Fruit fly (Drosophila melanogaster) whole organism, embryonic: Measurements from ENCODE around the gene CG12075.

ENCODE experiments used
- Awh ChIP-seq: fragments of 200-800 bp; sonication (Bioruptor generic); IDR thresholded peaks from 2 replicates; pipeline ENCODE4, ENCODE4 v1.3.6; 2022; ENCODE audit warnings: missing biosample characterization, missing genetic modification characterization
- Bdp1 ChIP-seq: fragments of 200-800 bp; sonication (Bioruptor generic); optimal IDR thresholded peaks from 3 replicates; lab custom pipeline; 2016; ENCODE audit warnings: missing biosample characterization, missing genetic modification characterization
- CG1233 ChIP-seq: fragments of 200-800 bp; sonication (Bioruptor generic); optimal IDR thresholded peaks from 4 replicates; lab custom pipeline; 2018; ENCODE audit warnings: missing biosample characterization, mild to moderate bottlenecking, missing genetic modification characterization
- CG15514 ChIP-seq: fragments of 200-800 bp; sonication (Bioruptor generic); optimal IDR thresholded peaks from 3 replicates; lab custom pipeline; 2017; ENCODE audit warnings: missing biosample characterization, missing genetic modification characterization, mild to moderate bottlenecking, moderate library complexity, missing genetic modification reagents
- CG16815 ChIP-seq: fragments of 200-800 bp; sonication (Bioruptor generic); optimal IDR thresholded peaks from 3 replicates; lab custom pipeline; 2017; ENCODE audit warnings: missing biosample characterization, mild to moderate bottlenecking, missing genetic modification characterization
- CG18262 ChIP-seq: fragments of 200-800 bp; optimal IDR thresholded peaks from 3 replicates; lab custom pipeline; 2019; ENCODE audit warnings: missing biosample characterization, mild to moderate bottlenecking, missing genetic modification characterization, moderate library complexity
- CG2120 ChIP-seq: fragments of 200-800 bp; sonication (Bioruptor generic); optimal IDR thresholded peaks from 3 replicates; lab custom pipeline; 2016; ENCODE audit warnings: missing biosample characterization, missing genetic modification characterization
- CG3281 ChIP-seq: fragments of 200-800 bp; sonication (Bioruptor generic); optimal IDR thresholded peaks from 3 replicates; lab custom pipeline; 2017; ENCODE audit warnings: missing biosample characterization, mild to moderate bottlenecking, missing genetic modification characterization
- CG4707 ChIP-seq: fragments of 200-800 bp; sonication (Bioruptor generic); optimal IDR thresholded peaks from 2 replicates; lab custom pipeline; 2018; ENCODE audit warnings: missing biosample characterization, mild to moderate bottlenecking, missing genetic modification characterization, moderate library complexity
- CG6689 ChIP-seq: fragments of 200-800 bp; sonication (Bioruptor generic); IDR thresholded peaks from 2 replicates; pipeline ENCODE4 v1.3.6; 2022; ENCODE audit warnings: missing biosample characterization, missing genetic modification characterization
- CG6791 ChIP-seq: fragments of 200-800 bp; sonication (Bioruptor generic); IDR thresholded peaks from 3 replicates; pipeline ENCODE4 v1.3.6; 2022; ENCODE audit warnings: missing biosample characterization, missing genetic modification characterization; ENCODE audit not compliant: partially characterized antibody
- CG7963 ChIP-seq: fragments of 200-800 bp; sonication (Bioruptor generic); IDR thresholded peaks from 3 replicates; pipeline ENCODE4 v1.3.6; 2022; ENCODE audit warnings: missing biosample characterization, missing genetic modification characterization; ENCODE audit not compliant: partially characterized antibody
- CG9609 ChIP-seq: fragments of 200-800 bp; sonication (Bioruptor generic); optimal IDR thresholded peaks from 3 replicates; lab custom pipeline; 2016; ENCODE audit warnings: missing biosample characterization, missing genetic modification characterization
- CG9932 ChIP-seq: fragments of 200-800 bp; sonication (Bioruptor generic); IDR thresholded peaks from 2 replicates; pipeline ENCODE4 v1.3.6; 2022; ENCODE audit warnings: missing biosample characterization, missing genetic modification characterization
- CTCF ChIP-seq: fragments of 200-800 bp; sonication (Bioruptor generic); optimal IDR thresholded peaks from 2 replicates; lab custom pipeline; 2017; ENCODE audit warnings: missing biosample characterization, mild to moderate bottlenecking, missing genetic modification characterization, moderate library complexity
- Camta ChIP-seq: fragments of 200-800 bp; sonication (Bioruptor generic); optimal IDR thresholded peaks from 2 replicates; lab custom pipeline; 2016; ENCODE audit warnings: missing biosample characterization, missing genetic modification characterization
- Dfd ChIP-seq, 2 experiments: fragments of >200 bp; optimal IDR thresholded peaks; 2 replicates each; lab custom pipeline; 2017; ENCODE audit warnings: missing biosample characterization in 2 of 2, missing genetic modification characterization in 2 of 2
- Dip3 ChIP-seq: fragments of 200-800 bp; sonication (Bioruptor generic); optimal IDR thresholded peaks from 3 replicates; lab custom pipeline; 2016; ENCODE audit warnings: missing biosample characterization, missing genetic modification characterization
- Dll ChIP-seq: fragments of 200-800 bp; sonication (Bioruptor generic); IDR thresholded peaks from 4 replicates; pipeline ENCODE4 v1.3.6; 2022; ENCODE audit warnings: missing biosample characterization, missing genetic modification characterization; ENCODE audit not compliant: partially characterized antibody
- Eip74EF ChIP-seq, 2 experiments: fragments of 200-800 bp in 1 of 2; fragments of >200 bp in 1 of 2; sonication (Bioruptor generic) in 1 of 2; optimal IDR thresholded peaks; 2 replicates each; lab custom pipeline; 2017 to 2019; ENCODE audit warnings: missing biosample characterization in 2 of 2, missing genetic modification characterization in 2 of 2, mild to moderate bottlenecking in 1 of 2, moderate library complexity in 1 of 2
- Elba2 ChIP-seq: fragments of 200-800 bp; sonication (Bioruptor generic); optimal IDR thresholded peaks from 3 replicates; lab custom pipeline; 2016; ENCODE audit warnings: missing biosample characterization, missing genetic modification characterization
- Opbp ChIP-seq: fragments of 200-800 bp; sonication (Bioruptor generic); IDR thresholded peaks from 3 replicates; pipeline ENCODE4 v1.3.6; 2022; ENCODE audit warnings: missing biosample characterization, missing genetic modification characterization; ENCODE audit not compliant: partially characterized antibody
- Six4 ChIP-seq: fragments of 200-800 bp; sonication (Bioruptor generic); optimal IDR thresholded peaks from 2 replicates; lab custom pipeline; 2016; ENCODE audit warnings: missing biosample characterization, missing genetic modification characterization
- TFAM ChIP-seq: fragments of 200-800 bp; sonication (Bioruptor generic); optimal IDR thresholded peaks from 2 replicates; lab custom pipeline; 2017; ENCODE audit warnings: missing biosample characterization, missing genetic modification characterization, inconsistent platforms
- Usf ChIP-seq: fragments of 200-800 bp; sonication (Bioruptor generic); optimal IDR thresholded peaks from 2 replicates; lab custom pipeline; 2017; ENCODE audit warnings: missing genotype, missing biosample characterization, missing genetic modification characterization
- ab ChIP-seq: fragments of 200-800 bp; sonication (Bioruptor generic); optimal IDR thresholded peaks from 2 replicates; lab custom pipeline; 2016; ENCODE audit warnings: missing biosample characterization, missing genetic modification characterization
- abd-A ChIP-seq: fragments of 200-800 bp; sonication (Bioruptor generic); optimal IDR thresholded peaks from 3 replicates; lab custom pipeline; 2019; ENCODE audit warnings: missing biosample characterization, mild to moderate bottlenecking, missing genetic modification characterization, moderate library complexity
- br ChIP-seq: fragments of >200 bp; optimal IDR thresholded peaks from 2 replicates; lab custom pipeline; 2017
- cad ChIP-seq: fragments of >200 bp; optimal IDR thresholded peaks from 2 replicates; lab custom pipeline; 2017; ENCODE audit warnings: missing biosample characterization, missing genetic modification characterization
- cg ChIP-seq: fragments of 200-800 bp; sonication (Bioruptor generic); optimal IDR thresholded peaks from 3 replicates; lab custom pipeline; 2019; ENCODE audit warnings: missing biosample characterization, mild to moderate bottlenecking, missing genetic modification characterization, moderate library complexity
- crol ChIP-seq: fragments of 200-800 bp; sonication (Bioruptor generic); IDR thresholded peaks from 2 replicates; pipeline ENCODE4 v1.3.6; 2022; ENCODE audit warnings: missing biosample characterization, missing genetic modification characterization
- ewg ChIP-seq: fragments of 200-800 bp; sonication (Bioruptor generic); optimal IDR thresholded peaks from 3 replicates; lab custom pipeline; 2017; ENCODE audit warnings: mild to moderate bottlenecking, missing biosample characterization, missing genetic modification reagents, missing genetic modification characterization
- ind ChIP-seq: fragments of 200-800 bp; sonication (Bioruptor generic); optimal IDR thresholded peaks from 3 replicates; lab custom pipeline; 2016; ENCODE audit warnings: missing biosample characterization, missing genetic modification characterization
- ken ChIP-seq: fragments of 200-800 bp; sonication (Bioruptor generic); IDR thresholded peaks from 3 replicates; pipeline ENCODE4 v1.3.6; 2022; ENCODE audit warnings: missing biosample characterization, missing genetic modification characterization
- lmd ChIP-seq: fragments of 200-800 bp; sonication (Bioruptor generic); IDR thresholded peaks from 2 replicates; pipeline ENCODE4 v1.3.6; 2022; ENCODE audit warnings: missing biosample characterization, missing genetic modification characterization
- mam ChIP-seq: fragments of 200-800 bp; sonication (Bioruptor generic); optimal IDR thresholded peaks from 3 replicates; lab custom pipeline; 2016; ENCODE audit warnings: missing biosample characterization, missing genetic modification characterization
- nau ChIP-seq: fragments of 200-800 bp; sonication (Bioruptor generic); optimal IDR thresholded peaks from 3 replicates; lab custom pipeline; 2017; ENCODE audit warnings: missing biosample characterization, mild to moderate bottlenecking, missing genetic modification characterization, missing genetic modification reagents
- nerfin-2 ChIP-seq: fragments of 200-800 bp; sonication (Bioruptor generic); IDR thresholded peaks from 2 replicates; pipeline ENCODE4 v1.3.6; 2022; ENCODE audit warnings: missing biosample characterization, missing genetic modification characterization; ENCODE audit not compliant: partially characterized antibody
- nmo ChIP-seq: fragments of 200-800 bp; sonication (Bioruptor generic); optimal IDR thresholded peaks from 2 replicates; lab custom pipeline; 2018; ENCODE audit warnings: missing biosample characterization, mild to moderate bottlenecking, missing genetic modification characterization, moderate library complexity
- p53 ChIP-seq: fragments of 200-800 bp; sonication (Bioruptor generic); optimal IDR thresholded peaks from 2 replicates; lab custom pipeline; 2016; ENCODE audit warnings: missing biosample characterization, missing genetic modification characterization
- pho ChIP-seq: fragments of 200-800 bp; sonication (Bioruptor generic); optimal IDR thresholded peaks from 2 replicates; lab custom pipeline; 2016; ENCODE audit warnings: missing biosample characterization, missing genetic modification characterization
- pnt ChIP-seq: fragments of 200-800 bp; sonication (Bioruptor generic); optimal IDR thresholded peaks from 3 replicates; lab custom pipeline; 2016; ENCODE audit warnings: missing biosample characterization, missing genetic modification characterization
- psq ChIP-seq: fragments of 200-800 bp; sonication (Bioruptor generic); optimal IDR thresholded peaks from 2 replicates; lab custom pipeline; 2017; ENCODE audit warnings: missing biosample characterization, missing genetic modification characterization
- sim ChIP-seq: fragments of 200-800 bp; sonication (Bioruptor generic); IDR thresholded peaks from 2 replicates; pipeline ENCODE4 v1.3.6; 2022; ENCODE audit warnings: missing biosample characterization, missing genetic modification characterization
- sima ChIP-seq: fragments of 200-800 bp; sonication (Bioruptor generic); optimal IDR thresholded peaks from 2 replicates; lab custom pipeline; 2016; ENCODE audit warnings: missing biosample characterization, missing genetic modification characterization
- sisA ChIP-seq: fragments of 200-800 bp; sonication (Bioruptor generic); IDR thresholded peaks from 2 replicates; pipeline ENCODE4 v1.3.6; 2022; ENCODE audit warnings: missing biosample characterization, missing genetic modification characterization
- tx ChIP-seq: fragments of 200-800 bp; sonication (Bioruptor generic); optimal IDR thresholded peaks from 2 replicates; lab custom pipeline; 2016; ENCODE audit warnings: missing biosample characterization, missing genetic modification characterization
- z ChIP-seq: fragments of 200-800 bp; sonication (Bioruptor generic); IDR thresholded peaks from 3 replicates; pipeline ENCODE4 v1.3.6; 2022; ENCODE audit warnings: missing biosample characterization, missing genetic modification characterization
- zfh2 ChIP-seq: fragments of 200-800 bp; sonication (Bioruptor generic); optimal IDR thresholded peaks from 2 replicates; lab custom pipeline; 2016; ENCODE audit warnings: missing biosample characterization, missing genetic modification characterization

CG12075 gene

DNA sequence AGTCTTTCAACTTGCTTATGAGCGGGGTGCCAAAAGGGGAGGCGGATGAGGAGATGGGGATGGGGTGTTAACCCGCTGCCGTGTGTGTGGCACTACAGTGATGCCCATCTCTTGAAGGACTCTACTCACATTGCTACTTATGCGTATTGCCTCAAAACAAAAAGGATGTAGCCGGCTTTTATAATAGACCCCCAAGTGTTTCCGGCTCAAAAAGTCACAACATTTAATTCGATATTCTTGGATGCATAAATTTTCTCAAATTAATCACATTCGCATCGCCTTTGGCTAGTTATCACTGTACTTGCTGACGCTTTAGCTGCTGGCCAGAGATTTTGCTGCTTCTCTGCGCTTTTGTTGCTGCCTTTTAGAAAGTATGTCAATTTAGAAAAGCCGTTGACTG is 52.9 kb downstream of the CG12075 start (continued):
- peak; percentile 35; the same call in 1 of the 3 replicates for TF ChIP-seq ken
- no peak for TF ChIP-seq nerfin-2
- peak; percentile 29 for TF ChIP-seq CG2120 (GFP tag; lab: Kevin White, UChicago)
- no peak for TF ChIP-seq crol
- no peak for TF ChIP-seq Bdp1 (GFP tag; lab: Kevin White, UChicago)
- peak; percentile 23; the same call in 1 of the 2 replicates for TF ChIP-seq lmd (GFP tag; lab: Robert Waterston, UW)
- peak; percentile 55 for TF ChIP-seq sisA

DNA sequence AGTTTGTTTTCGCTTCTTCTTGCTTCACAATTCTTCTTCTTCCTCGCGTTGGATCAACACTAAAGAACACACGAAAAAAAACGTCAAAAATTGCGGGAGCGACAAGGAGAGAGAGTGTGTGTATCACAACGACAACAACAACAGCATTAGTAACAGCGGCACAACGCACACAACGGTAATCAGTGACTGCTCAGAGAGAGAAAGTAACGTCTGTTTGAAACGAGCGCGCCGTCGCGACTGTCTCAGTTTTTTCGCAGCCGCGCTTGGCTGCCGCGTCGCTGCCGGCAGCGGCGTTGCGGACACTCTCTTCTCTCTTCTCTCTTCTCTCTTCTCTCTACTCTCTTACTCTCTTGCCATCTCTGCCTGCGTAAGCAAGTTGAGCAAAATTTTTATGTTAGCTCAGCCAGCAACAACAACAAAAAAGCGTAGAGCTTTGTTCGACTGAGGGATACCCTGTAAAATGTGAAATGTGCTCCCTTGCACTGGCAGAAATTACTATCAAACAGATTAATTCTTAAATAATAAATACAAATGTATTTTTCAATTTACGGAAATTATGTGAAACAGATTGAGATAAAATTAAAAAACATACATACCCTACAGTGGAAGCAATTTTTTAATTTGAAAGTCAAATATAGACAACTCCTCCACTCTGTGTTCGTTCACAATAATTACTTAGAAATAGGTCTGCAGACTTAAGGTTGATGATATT is 53.6 kb downstream of the CG12075 start:
- TF ChIP-seq Awh (GFP tag; lab: Robert Waterston, UW) = peak; percentile 43; the same call in 1 of the 2 replicates
- TF ChIP-seq mam (GFP tag; lab: Kevin White, UChicago) = peak; percentile 28
- TF ChIP-seq CTCF = no peak
- peak; percentile 36 for TF ChIP-seq pho (GFP tag; lab: Kevin White, UChicago)
- TF ChIP-seq tx = no peak
- TF ChIP-seq Camta = peak; percentile 27
- peak; percentile 85 for TF ChIP-seq nmo (GFP tag; lab: Kevin White, UChicago)
- no peak for TF ChIP-seq CG7963 (GFP tag; lab: Robert Waterston, UW)
- no peak for TF ChIP-seq CG4707 (GFP tag; lab: Kevin White, UChicago)
- TF ChIP-seq Opbp (GFP tag; lab: Robert Waterston, UW) = peak; percentile 33; the same call in 1 of the 3 replicates
- 0 out of 3 replicates have a peak, but pooled peaks have one; percentile 36 for TF ChIP-seq z (GFP tag; lab: Robert Waterston, UW)
- peak; percentile 18 for TF ChIP-seq abd-A (tag; lab: Kevin White, UChicago)
- no peak for TF ChIP-seq sima (GFP tag; lab: Kevin White, UChicago)
- peak; percentile 55 for TF ChIP-seq CG3281 (GFP tag; lab: Kevin White, UChicago)
- TF ChIP-seq CG6689 = peak; percentile 69
- no peak for TF ChIP-seq ab
- TF ChIP-seq CG6791 (GFP tag; lab: Robert Waterston, UW) = 0 out of 3 replicates have a peak, but pooled peaks have one; percentile 41
- no peak for TF ChIP-seq zfh2 (GFP tag; lab: Kevin White, UChicago)
- 0 out of 4 replicates have a peak, but pooled peaks have one; percentile 35 for TF ChIP-seq Dll (GFP tag; lab: Robert Waterston, UW)
- peak in 1 of 2 experiments; percentile 46 for TF ChIP-seq Eip74EF (GFP tag; optimal IDR thresholded peaks at IDR 0.05; lab: Kevin White, UChicago)
- TF ChIP-seq TFAM = no peak
- TF ChIP-seq ind = peak; percentile 70
- peak; percentile 41; the same call in 1 of the 2 replicates for TF ChIP-seq CG9932 (GFP tag; lab: Robert Waterston, UW)
- peak; percentile 83 for TF ChIP-seq sisA
- TF ChIP-seq Dip3 (GFP tag; lab: Kevin White, UChicago) = peak; percentile 4
- TF ChIP-seq CG15514 (GFP tag; lab: Kevin White, UChicago) = peak; percentile 23
- peak; percentile 41 for TF ChIP-seq CG16815 (GFP tag; lab: Kevin White, UChicago)
- peak; percentile 60 for TF ChIP-seq CG1233 (GFP tag; lab: Kevin White, UChicago)
- peak; percentile 57 for TF ChIP-seq ewg (GFP tag; lab: Kevin White, UChicago)
- peak; percentile 86 for TF ChIP-seq cg
- no peak for TF ChIP-seq Dfd (GFP tag; optimal IDR thresholded peaks at IDR 0.05; lab: Kevin White, UChicago)
- TF ChIP-seq br (lab: Kevin White, UChicago) = no peak
- peak; percentile 77 for TF ChIP-seq CG18262 (tag; lab: Kevin White, UChicago)
- TF ChIP-seq Usf (GFP tag; lab: Kevin White, UChicago) = no peak
- TF ChIP-seq psq (GFP tag; lab: Kevin White, UChicago) = no peak
- no peak for TF ChIP-seq cad
- TF ChIP-seq sim (GFP tag; lab: Robert Waterston, UW) = 0 out of 2 replicates have a peak, but pooled peaks have one; percentile 16
- peak; percentile 7 for TF ChIP-seq pnt (GFP tag; lab: Kevin White, UChicago)
- TF ChIP-seq Elba2 = no peak
- no peak for TF ChIP-seq nau (GFP tag; lab: Kevin White, UChicago)
- no peak for TF ChIP-seq p53 (GFP tag; lab: Kevin White, UChicago)
- TF ChIP-seq Six4 (GFP tag; lab: Kevin White, UChicago) = peak; percentile 30
- no peak for TF ChIP-seq CG9609 (GFP tag; lab: Kevin White, UChicago)
